Worm (Caenorhabditis elegans) whole organism, early embryonic: ENCODE data around the gene Y66H1A.8.

Experiments used
- B0310.2 ChIP-seq: sonication (generic microtip); optimal IDR thresholded peaks from 2 replicates; lab custom pipeline; 2016; ENCODE audit warnings: mild to moderate bottlenecking, missing genetic modification characterization, missing compliant biosample characterization
- F13C5.2 ChIP-seq: sonication (generic microtip); optimal IDR thresholded peaks from 2 replicates; lab custom pipeline; 2017; ENCODE audit warnings: mild to moderate bottlenecking, missing genetic modification characterization, inconsistent platforms, missing compliant biosample characterization
- aly-1 ChIP-seq: sonication (generic microtip); optimal IDR thresholded peaks from 2 replicates; lab custom pipeline; 2016; ENCODE audit warnings: missing genetic modification characterization, missing compliant biosample characterization
- ama-1 ChIP-seq: fragments of 150-350 bp; optimal IDR thresholded peaks from 2 replicates; lab custom pipeline; 2014
- ceh-13 ChIP-seq: fragments of 200-800 bp; sonication (Bioruptor generic); optimal IDR thresholded peaks from 2 replicates; lab custom pipeline; 2018; ENCODE audit warnings: mild to moderate bottlenecking, missing genetic modification characterization, missing compliant biosample characterization
- ceh-36 ChIP-seq: sonication (generic microtip); optimal IDR thresholded peaks from 2 replicates; lab custom pipeline; 2016; ENCODE audit warnings: missing genetic modification characterization, inconsistent platforms, missing compliant biosample characterization
- ets-7 ChIP-seq: sonication (generic microtip); optimal IDR thresholded peaks from 2 replicates; lab custom pipeline; 2016; ENCODE audit warnings: missing genotype, missing genetic modification characterization, missing compliant biosample characterization
- flt-1 ChIP-seq: fragments of 200-800 bp; sonication (Bioruptor generic); IDR thresholded peaks from 2 replicates; pipeline ENCODE4 v1.3.6; 2022; ENCODE audit warnings: missing genetic modification characterization, missing compliant biosample characterization
- hmbx-1 ChIP-seq: sonication (generic microtip); optimal IDR thresholded peaks from 2 replicates; lab custom pipeline; 2016; ENCODE audit warnings: mild to moderate bottlenecking, missing genetic modification characterization, missing compliant biosample characterization
- hmg-4 ChIP-seq: fragments of 200-800 bp; sonication (Bioruptor generic); optimal IDR thresholded peaks from 2 replicates; lab custom pipeline; 2018; ENCODE audit warnings: mild to moderate bottlenecking, missing genetic modification characterization, missing compliant biosample characterization
- hnd-1 ChIP-seq: sonication (generic microtip); optimal IDR thresholded peaks from 2 replicates; lab custom pipeline; 2016; ENCODE audit warnings: missing genetic modification characterization, missing compliant biosample characterization
- pes-1 ChIP-seq: fragments of 200-800 bp; sonication (Bioruptor generic); IDR thresholded peaks from 2 replicates; pipeline ENCODE4 v1.3.6; 2022; ENCODE audit warnings: missing genetic modification reagents, missing genetic modification characterization, missing compliant biosample characterization
- scrt-1 ChIP-seq: fragments of 200-800 bp; sonication (Bioruptor generic); IDR thresholded peaks from 2 replicates; pipeline ENCODE4 v1.3.6; 2022; ENCODE audit warnings: missing genetic modification characterization, missing compliant biosample characterization
- sea-1 ChIP-seq: fragments of 200-800 bp; sonication (Bioruptor generic); conservative IDR thresholded peaks from 2 replicates; pipeline ENCODE4 v1.3.6; 2022; ENCODE audit warnings: missing genetic modification characterization, missing compliant biosample characterization
- tbx-11 ChIP-seq: fragments of 200-800 bp; sonication (Bioruptor generic); IDR thresholded peaks from 2 replicates; pipeline ENCODE4 v1.3.6; 2022; ENCODE audit warnings: missing genetic modification characterization, missing compliant biosample characterization
- tbx-37 ChIP-seq: fragments of 200-800 bp; sonication (Bioruptor generic); conservative IDR thresholded peaks from 2 replicates; pipeline ENCODE4 v1.3.6; 2022; ENCODE audit warnings: missing genetic modification reagents, missing genetic modification characterization, missing compliant biosample characterization
- tra-4 ChIP-seq: sonication (generic microtip); optimal IDR thresholded peaks from 2 replicates; lab custom pipeline; 2017; ENCODE audit warnings: missing genetic modification characterization, missing compliant biosample characterization

The Y66H1A.8 gene

ce11 chrIV:438384-438783, 16.3 kb downstream of the Y66H1A.8 start:
- TF ChIP-seq flt-1 (GFP tag; lab: Robert Waterston, UW): no peak
- no peak for TF ChIP-seq aly-1
- no peak for TF ChIP-seq scrt-1
- TF ChIP-seq ets-7 (tag; lab: Kevin White, UChicago): no peak
- TF ChIP-seq hmg-4 (GFP tag; lab: Kevin White, UChicago): no peak
- no peak for TF ChIP-seq tbx-37
- no peak for TF ChIP-seq B0310.2 (tag; lab: Kevin White, UChicago)

- no peak for TF ChIP-seq aly-1
- TF ChIP-seq tbx-37: no peak
- no peak for TF ChIP-seq scrt-1
- TF ChIP-seq hnd-1 (tag; lab: Kevin White, UChicago): no peak
- TF ChIP-seq ama-1 (lab: Kevin White, UChicago): no peak
- TF ChIP-seq ceh-13 (GFP tag; lab: Kevin White, UChicago): no peak
- no peak for TF ChIP-seq tbx-11
- TF ChIP-seq F13C5.2 (tag; lab: Kevin White, UChicago): no peak
- no peak for TF ChIP-seq B0310.2 (tag; lab: Kevin White, UChicago)
- TF ChIP-seq tra-4 (tag; lab: Kevin White, UChicago): no peak
Observed at ce11 chrIV:428869-429268, 25.8 kb downstream of the Y66H1A.8 start, which contains the start of gene Y66H1A.5. Gene Y66H1A.5, minus strand, starts transcription at chrIV:429133.

- TF ChIP-seq tra-4 (tag; lab: Kevin White, UChicago) (no peak), pes-1 (GFP tag; lab: Robert Waterston, UW) (0 out of 2 replicates have a peak, but pooled peaks have one; percentile 17)
Observed at ce11 chrIV:427100-427908, 27.4 kb downstream of the Y66H1A.8 start.

- TF ChIP-seq hmbx-1 (tag; lab: Kevin White, UChicago): no peak
- TF ChIP-seq tbx-11: no peak
- no peak for TF ChIP-seq ets-7 (tag; lab: Kevin White, UChicago)
- TF ChIP-seq tra-4 (tag; lab: Kevin White, UChicago): no peak
- TF ChIP-seq aly-1: no peak
- no peak for TF ChIP-seq tbx-37
- no peak for TF ChIP-seq sea-1 (GFP tag; lab: Robert Waterston, UW)
- no peak for TF ChIP-seq F13C5.2 (tag; lab: Kevin White, UChicago)
- TF ChIP-seq B0310.2 (tag; lab: Kevin White, UChicago): no peak
- no peak for TF ChIP-seq pes-1 (GFP tag; lab: Robert Waterston, UW)
- no peak for TF ChIP-seq flt-1 (GFP tag; lab: Robert Waterston, UW)
- no peak for TF ChIP-seq ceh-13 (GFP tag; lab: Kevin White, UChicago)
- TF ChIP-seq ceh-36: no peak
- TF ChIP-seq hnd-1 (tag; lab: Kevin White, UChicago): no peak
- TF ChIP-seq scrt-1: no peak
- no peak for TF ChIP-seq hmg-4 (GFP tag; lab: Kevin White, UChicago)
- no peak for TF ChIP-seq ama-1 (lab: Kevin White, UChicago)
Observed at ce11 chrIV:426597-426996, 28.1 kb downstream of the Y66H1A.8 start.

- no peak for TF ChIP-seq pes-1 (GFP tag; lab: Robert Waterston, UW)
- no peak for TF ChIP-seq ets-7 (tag; lab: Kevin White, UChicago)
- no peak for TF ChIP-seq scrt-1
- no peak for TF ChIP-seq aly-1
- no peak for TF ChIP-seq F13C5.2 (tag; lab: Kevin White, UChicago)
- TF ChIP-seq B0310.2 (tag; lab: Kevin White, UChicago): no peak
- no peak for TF ChIP-seq tra-4 (tag; lab: Kevin White, UChicago)
- no peak for TF ChIP-seq flt-1 (GFP tag; lab: Robert Waterston, UW)
- TF ChIP-seq tbx-37: no peak
- TF ChIP-seq hmbx-1 (tag; lab: Kevin White, UChicago): no peak
- no peak for TF ChIP-seq hmg-4 (GFP tag; lab: Kevin White, UChicago)
- TF ChIP-seq ceh-13 (GFP tag; lab: Kevin White, UChicago): no peak
- no peak for TF ChIP-seq hnd-1 (tag; lab: Kevin White, UChicago)
- TF ChIP-seq ceh-36: no peak
Observed at ce11 chrIV:425995-426394, 28.7 kb downstream of the Y66H1A.8 start, which contains the start of gene garr-1. Gene garr-1, plus strand, starts transcription at chrIV:426168.

- TF ChIP-seq ets-7 (tag; lab: Kevin White, UChicago): no peak
- TF ChIP-seq B0310.2 (tag; lab: Kevin White, UChicago): no peak
- no peak for TF ChIP-seq pes-1 (GFP tag; lab: Robert Waterston, UW)
- TF ChIP-seq hmbx-1 (tag; lab: Kevin White, UChicago): no peak
- TF ChIP-seq ceh-13 (GFP tag; lab: Kevin White, UChicago): no peak
- TF ChIP-seq tra-4 (tag; lab: Kevin White, UChicago): no peak
- no peak for TF ChIP-seq ama-1 (lab: Kevin White, UChicago)
- no peak for TF ChIP-seq aly-1
- no peak for TF ChIP-seq F13C5.2 (tag; lab: Kevin White, UChicago)
- no peak for TF ChIP-seq tbx-37
- TF ChIP-seq hnd-1 (tag; lab: Kevin White, UChicago): no peak
Observed at ce11 chrIV:425546-425945, 29.2 kb downstream of the Y66H1A.8 start.

- TF ChIP-seq tra-4 (tag; lab: Kevin White, UChicago): no peak
- peak; percentile 74 for TF ChIP-seq ceh-36
Observed at ce11 chrIV:425052-425451, 29.7 kb downstream of the Y66H1A.8 start, which contains the start of gene daf-18. Gene daf-18, minus strand, starts transcription at chrIV:425177.

ce11 chrIV:422112-422511, 32.6 kb downstream of the Y66H1A.8 start:
- TF ChIP-seq tbx-11 (no peak), scrt-1 (no peak), hmbx-1 (tag; lab: Kevin White, UChicago) (no peak), aly-1 (no peak), sea-1 (GFP tag; lab: Robert Waterston, UW) (no peak), ets-7 (tag; lab: Kevin White, UChicago) (no peak), B0310.2 (tag; lab: Kevin White, UChicago) (no peak), hmg-4 (GFP tag; lab: Kevin White, UChicago) (no peak), ceh-13 (GFP tag; lab: Kevin White, UChicago) (no peak), flt-1 (GFP tag; lab: Robert Waterston, UW) (no peak)
